Worm (Caenorhabditis elegans) whole organism, mixed stage, embryonic: ENCODE data around the gene Y45F3A.5.

Source experiments
- blmp-1 ChIP-seq: fragments of 150-350 bp; optimal IDR thresholded peaks from 2 replicates; lab custom pipeline; 2014; ENCODE audit warnings: missing biosample characterization, missing genetic modification characterization
- ceh-39 ChIP-seq: fragments of 150-350 bp; optimal IDR thresholded peaks from 2 replicates; lab custom pipeline; 2014; ENCODE audit warnings: missing biosample characterization, missing genetic modification characterization
- ceh-43 ChIP-seq: fragments of 200-800 bp; sonication (Bioruptor generic); optimal IDR thresholded peaks from 2 replicates; lab custom pipeline; 2018; ENCODE audit warnings: mild to moderate bottlenecking, missing genetic modification characterization, moderate library complexity, missing compliant biosample characterization
- drap-1 ChIP-seq: fragments of 200-800 bp; sonication (Bioruptor generic); optimal IDR thresholded peaks from 3 replicates; lab custom pipeline; 2018; ENCODE audit warnings: mild to moderate bottlenecking, missing genetic modification characterization, missing compliant biosample characterization
- elt-1 ChIP-seq: sonication (generic microtip); optimal IDR thresholded peaks from 2 replicates; lab custom pipeline; 2017; ENCODE audit warnings: missing genetic modification characterization, mild to moderate bottlenecking, missing compliant biosample characterization, antibody characterized with exemption, moderate library complexity, borderline replicate concordance; ENCODE audit not compliant: insufficient read depth
- elt-3 ChIP-seq: fragments of 150-350 bp; optimal IDR thresholded peaks from 2 replicates; lab custom pipeline; 2014; ENCODE audit warnings: missing biosample characterization, missing genetic modification characterization
- lin-32 ChIP-seq: fragments of 200-800 bp; sonication (Bioruptor generic); optimal IDR thresholded peaks from 2 replicates; lab custom pipeline; 2018; ENCODE audit warnings: mild to moderate bottlenecking, missing genetic modification characterization, missing compliant biosample characterization
- mls-2 ChIP-seq: sonication (generic microtip); optimal IDR thresholded peaks from 2 replicates; lab custom pipeline; 2016; ENCODE audit warnings: mild to moderate bottlenecking, missing genetic modification characterization, moderate library complexity, missing compliant biosample characterization
- nhr-12 ChIP-seq: fragments of 150-350 bp; optimal IDR thresholded peaks from 2 replicates; lab custom pipeline; 2014; ENCODE audit warnings: missing biosample characterization, missing genetic modification characterization
- nhr-28 ChIP-seq: fragments of 150-350 bp; optimal IDR thresholded peaks from 2 replicates; lab custom pipeline; 2014; ENCODE audit warnings: missing biosample characterization, missing genetic modification characterization
- pha-4 ChIP-seq: fragments of 150-350 bp; optimal IDR thresholded peaks from 2 replicates; lab custom pipeline; 2018; ENCODE audit warnings: missing biosample characterization, missing genetic modification reagents, missing genetic modification characterization
- sem-2 ChIP-seq: fragments of 200-800 bp; sonication (Bioruptor generic); optimal IDR thresholded peaks from 2 replicates; lab custom pipeline; 2018; ENCODE audit warnings: mild to moderate bottlenecking, missing genetic modification characterization, missing compliant biosample characterization
- snpc-4 ChIP-seq: fragments of 150-350 bp; optimal IDR thresholded peaks from 2 replicates; lab custom pipeline; 2014; ENCODE audit warnings: missing biosample characterization, missing genetic modification characterization
- unc-120 ChIP-seq: sonication (generic microtip); optimal IDR thresholded peaks from 2 replicates; lab custom pipeline; 2017; ENCODE audit warnings: missing genetic modification characterization, missing compliant biosample characterization; ENCODE audit not compliant: poor library complexity, severe bottlenecking

ce11 chrIII:10600894-10601293 is 14.8 kb upstream of the Y45F3A.5 start:
- TF ChIP-seq elt-3 (tag; lab: Kevin White, UChicago) (no peak), mls-2 (tag; lab: Kevin White, UChicago) (no peak), snpc-4 (tag; lab: Kevin White, UChicago) (no peak), blmp-1 (tag; lab: Kevin White, UChicago) (no peak), unc-120 (no peak), pha-4 (no peak), nhr-28 (no peak), lin-32 (no peak), sem-2 (no peak), drap-1 (GFP tag; lab: Kevin White, UChicago) (no peak), elt-1 (tag; lab: Kevin White, UChicago) (no peak), ceh-43 (no peak), nhr-12 (tag; lab: Kevin White, UChicago) (no peak), ceh-39 (tag; lab: Kevin White, UChicago) (no peak)
